Worm (Caenorhabditis elegans): ENCODE results near the gene ZK84.5.

The ZK84.5 gene

DNA sequence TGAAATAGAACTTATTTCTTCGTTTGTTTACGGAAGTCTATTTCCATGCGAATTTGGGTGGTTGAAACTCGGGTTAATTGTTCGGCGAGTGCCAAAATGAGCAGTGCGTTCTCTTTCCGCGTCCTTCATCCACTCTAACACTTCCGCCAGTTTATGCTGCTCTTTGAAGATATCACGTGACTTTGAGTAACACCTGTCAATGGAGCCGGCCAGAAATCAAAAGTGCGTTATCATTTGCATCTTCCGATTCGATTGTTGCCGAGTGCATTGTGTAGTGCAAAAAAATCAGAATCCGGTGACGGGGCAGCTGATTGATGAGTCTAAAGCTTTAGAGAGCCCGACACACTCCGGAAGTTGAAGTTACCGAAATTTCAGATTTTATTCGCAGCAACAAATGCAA, 15.3 kb downstream of the ZK84.5 start:
- TF ChIP-seq nhr-71 (tag; optimal IDR thresholded peaks at IDR 0.05) = peak; percentile 50
- TF ChIP-seq nhr-90 (tag; optimal IDR thresholded peaks at IDR 0.05; ENCODE audit: poor library complexity) = no peak

DNA sequence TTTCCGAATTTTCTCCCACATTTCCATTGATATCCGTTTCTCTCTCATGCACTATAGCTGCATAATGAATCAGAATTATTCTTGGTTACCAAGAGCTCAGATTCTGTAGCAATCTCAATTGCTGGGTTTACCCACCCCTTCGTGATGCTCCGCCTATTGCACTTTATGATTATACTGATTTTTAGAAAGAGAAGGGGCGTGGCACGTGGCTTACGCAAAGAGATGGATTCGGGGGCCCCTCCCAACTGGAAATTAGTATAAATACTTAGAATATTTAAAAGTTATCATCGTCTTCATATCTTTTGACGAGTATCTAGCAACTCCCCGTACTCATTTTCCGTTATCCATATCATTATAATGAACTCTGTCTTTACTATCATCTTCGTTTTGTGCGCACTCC, 16.2 kb downstream of the ZK84.5 start, which contains the start of gene ins-6:
TSS of gene ins-6 (plus strand) at position 301 of the 400 bp plus-strand sequence.
- no peak for TF ChIP-seq nhr-237 (tag; optimal IDR thresholded peaks at IDR 0.05)
- no peak for TF ChIP-seq unc-98 (GFP tag; IDR thresholded peaks at IDR 0.05)
- no peak for TF ChIP-seq unc-62 (GFP tag; optimal IDR thresholded peaks at IDR 0.05)
- no peak for TF ChIP-seq mep-1 (tag; optimal IDR thresholded peaks at IDR 0.05)
- TF ChIP-seq lir-3 (tag; optimal IDR thresholded peaks at IDR 0.05; ENCODE audit: poor library complexity) = no peak
- TF ChIP-seq egl-27 (tag; optimal IDR thresholded peaks at IDR 0.05) = no peak

DNA sequence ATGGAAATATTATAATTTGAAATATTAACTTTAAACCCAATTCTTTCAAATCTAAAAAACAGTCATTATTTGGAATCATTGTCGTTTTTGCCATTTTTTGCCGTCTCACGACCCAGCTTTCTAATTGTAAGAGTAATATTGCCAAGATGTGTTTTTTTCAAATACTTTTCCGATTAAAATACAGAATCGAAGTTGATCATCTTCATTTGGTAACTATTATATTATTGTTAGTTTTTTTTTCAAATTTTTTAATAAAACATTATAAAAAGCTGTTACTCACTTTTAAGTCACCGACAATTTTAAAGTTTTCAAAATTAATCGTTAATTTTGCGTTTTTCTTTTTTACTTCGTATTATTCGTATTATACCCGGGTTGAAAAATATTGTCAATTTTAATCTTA, 19.1 kb downstream of the ZK84.5 start, which contains the start of gene ins-5:
TSS of gene ins-5 (plus strand) at position 301 of the 400 bp plus-strand sequence.
- no peak for TF ChIP-seq mab-9 (GFP tag; IDR thresholded peaks at IDR 0.05)
- no peak for TF ChIP-seq F16B12.6 (tag; optimal IDR thresholded peaks at IDR 0.05)
- TF ChIP-seq rnt-1 (tag; optimal IDR thresholded peaks at IDR 0.05) = no peak
- no peak for TF ChIP-seq dpl-1 (GFP tag; optimal IDR thresholded peaks at IDR 0.05)
- no peak for TF ChIP-seq pag-3 (tag; optimal IDR thresholded peaks at IDR 0.05; ENCODE audit: borderline replicate concordance, insufficient read depth)
- TF ChIP-seq snu-23 (GFP tag; optimal IDR thresholded peaks at IDR 0.05) = no peak
- TF ChIP-seq hlh-17 (GFP tag; optimal IDR thresholded peaks at IDR 0.05; ENCODE audit: borderline replicate concordance) = no peak
- TF ChIP-seq ceh-88 (GFP tag; IDR thresholded peaks at IDR 0.05) = no peak
- no peak for TF ChIP-seq fkh-8 (tag; optimal IDR thresholded peaks at IDR 0.05)
- TF ChIP-seq lin-13 (GFP tag; optimal IDR thresholded peaks at IDR 0.05) = no peak
- no peak for TF ChIP-seq blmp-1 (tag; optimal IDR thresholded peaks at IDR 0.05)
- no peak for TF ChIP-seq aha-1 (tag; optimal IDR thresholded peaks at IDR 0.05)
- TF ChIP-seq lin-35 (GFP tag; optimal IDR thresholded peaks at IDR 0.05) = no peak
- no peak for TF ChIP-seq unc-98 (GFP tag; IDR thresholded peaks at IDR 0.05)
- no peak for TF ChIP-seq sox-4 (tag; optimal IDR thresholded peaks at IDR 0.05)
- TF ChIP-seq xbp-1 (tag; optimal IDR thresholded peaks at IDR 0.05) = no peak
- TF ChIP-seq jun-1 (tag; optimal IDR thresholded peaks at IDR 0.05) = no peak
- TF ChIP-seq efl-1 (optimal IDR thresholded peaks at IDR 0.05) = no peak
- no peak for TF ChIP-seq efl-1 (GFP tag; optimal IDR thresholded peaks at IDR 0.05 in 1 of 2)
- TF ChIP-seq vab-15 (tag; optimal IDR thresholded peaks at IDR 0.05) = no peak
- no peak for TF ChIP-seq nhr-19 (GFP tag; conservative IDR thresholded peaks at IDR 0.05)

DNA sequence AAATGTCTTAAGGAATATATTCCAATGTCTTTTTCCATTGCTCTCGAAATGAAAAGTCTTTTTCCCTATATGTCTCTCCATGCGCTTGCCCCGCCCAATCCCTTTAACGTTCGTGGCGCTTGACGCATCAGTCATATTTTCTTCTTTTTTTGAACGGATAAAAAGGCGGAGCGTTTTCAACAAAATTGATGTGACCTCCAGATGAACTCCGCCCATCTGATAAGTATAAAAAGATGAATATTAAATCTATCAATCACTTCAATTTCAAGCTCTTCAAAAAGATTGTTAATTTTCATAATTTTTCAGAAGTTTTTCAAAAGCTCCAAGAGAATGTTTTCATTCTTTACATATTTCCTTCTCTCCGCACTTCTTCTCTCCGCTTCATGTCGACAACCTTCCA, 20.2 kb downstream of the ZK84.5 start, which contains the start of gene ins-4:
TSS of gene ins-4 (plus strand) at position 301 of the 400 bp plus-strand sequence.
- TF ChIP-seq sup-37 (GFP tag; optimal IDR thresholded peaks at IDR 0.05) (no peak), fkh-4 (tag; optimal IDR thresholded peaks at IDR 0.05; ENCODE audit: borderline replicate concordance) (no peak), hlh-4 (tag; optimal IDR thresholded peaks at IDR 0.05) (no peak), nhr-90 (tag; optimal IDR thresholded peaks at IDR 0.05; ENCODE audit: poor library complexity) (no peak), dsc-1 (tag; optimal IDR thresholded peaks at IDR 0.05) (no peak), ceh-90 (tag; optimal IDR thresholded peaks at IDR 0.05) (no peak)

DNA sequence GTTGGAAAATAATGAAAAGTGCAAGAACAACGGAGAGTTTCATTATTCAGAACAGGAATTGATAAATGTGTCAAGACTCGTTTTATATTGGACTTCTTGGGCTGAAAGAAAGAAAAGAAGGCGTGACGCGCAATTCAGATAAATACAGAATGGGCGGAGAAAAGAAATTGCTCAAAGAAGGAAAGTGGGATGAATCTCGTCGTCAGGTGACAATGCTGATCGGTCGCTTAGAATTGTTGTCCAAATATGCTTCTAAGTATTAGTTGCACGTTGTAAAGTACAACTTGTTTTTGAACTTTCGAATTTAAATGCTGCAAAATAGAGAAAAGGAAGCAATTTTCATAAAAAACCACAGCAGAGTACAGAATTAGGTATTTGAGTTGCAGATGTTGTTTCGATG, 25.6 kb downstream of the ZK84.5 start, which contains the start of gene ins-3:
TSS of gene ins-3 (minus strand) at position 101 of the 400 bp plus-strand sequence.
- TF ChIP-seq nhr-71 (tag; optimal IDR thresholded peaks at IDR 0.05) = peak; percentile 38
- no peak for TF ChIP-seq ces-1 (GFP tag; optimal IDR thresholded peaks at IDR 0.05)
- TF ChIP-seq pax-3 (tag; optimal IDR thresholded peaks at IDR 0.05) = peak; percentile 14
- peak; percentile 65 for TF ChIP-seq fkh-8 (tag; optimal IDR thresholded peaks at IDR 0.05)

All from whole organism, L1 larva.